Fruit fly (Drosophila melanogaster): ENCODE results near the gene SCCRO.

- no peak for TF ChIP-seq psq (GFP tag; optimal IDR thresholded peaks at IDR 0.05)
- no peak for TF ChIP-seq h (GFP tag; optimal IDR thresholded peaks at IDR 0.05)
- no peak for TF ChIP-seq Dif (GFP tag; optimal IDR thresholded peaks at IDR 0.05; ENCODE audit: partially characterized antibody)
- no peak for TF ChIP-seq dl (GFP tag; optimal IDR thresholded peaks at IDR 0.05; ENCODE audit: insufficient read depth in 1 of 2, partially characterized antibody in 2 of 2)
- no peak for TF ChIP-seq Abd-B (GFP tag; optimal IDR thresholded peaks at IDR 0.05)
- no peak for TF ChIP-seq pan (optimal IDR thresholded peaks at IDR 0.05)
- no peak for TF ChIP-seq Dfd (GFP tag; optimal IDR thresholded peaks at IDR 0.05)
- no peak for TF ChIP-seq usp (GFP tag; optimal IDR thresholded peaks at IDR 0.05)
- no peak for TF ChIP-seq br (GFP tag; optimal IDR thresholded peaks at IDR 0.05)
- no peak for TF ChIP-seq Myc (optimal IDR thresholded peaks at IDR 0.05)
These were observed 2.7 kb downstream of the SCCRO start, which contains the start of gene dop for dm6 chr3L:15565829-15566433.

All from whole organism, wandering third instar larva.